Worm (Caenorhabditis elegans) whole organism, L3 larva: ENCODE data around the gene C55A6.6.

Experiments used
- ama-1 ChIP-seq: fragments of 150-350 bp; optimal IDR thresholded peaks from 2 replicates; lab custom pipeline; 2018
- egl-27 ChIP-seq: sonication (generic microtip); optimal IDR thresholded peaks from 4 replicates; lab custom pipeline; 2017; ENCODE audit warnings: missing biosample characterization, missing genetic modification reagents, missing genetic modification characterization
- elt-1 ChIP-seq: fragments of 150-350 bp; optimal IDR thresholded peaks from 2 replicates; lab custom pipeline; 2014; ENCODE audit warnings: missing biosample characterization, missing genetic modification characterization
- elt-3 ChIP-seq, 3 experiments: fragments of 150-350 bp in 1 of 3; sonication (generic microtip) in 2 of 3; optimal IDR thresholded peaks; 2 replicates in 2 of 3; 4 replicates in 1 of 3; lab custom pipeline; 2014 to 2017; ENCODE audit warnings: missing biosample characterization in 3 of 3, missing genetic modification characterization in 3 of 3
- nfya-1 ChIP-seq: sonication (generic microtip); optimal IDR thresholded peaks from 2 replicates; lab custom pipeline; 2017; ENCODE audit warnings: missing genetic modification characterization, mild to moderate bottlenecking, missing compliant biosample characterization, antibody characterized with exemption, moderate library complexity; ENCODE audit not compliant: insufficient read depth
- nhr-23 ChIP-seq: fragments of 150-350 bp; optimal IDR thresholded peaks from 2 replicates; lab custom pipeline; 2014; ENCODE audit warnings: missing biosample characterization, missing genetic modification reagents, missing genetic modification characterization
- nhr-237 ChIP-seq: fragments of 150-350 bp; optimal IDR thresholded peaks from 2 replicates; lab custom pipeline; 2014; ENCODE audit warnings: missing biosample characterization, missing genetic modification characterization
- nhr-28 ChIP-seq: fragments of 150-350 bp; optimal IDR thresholded peaks from 2 replicates; lab custom pipeline; 2014; ENCODE audit warnings: missing biosample characterization, missing genetic modification characterization
- nhr-43 ChIP-seq: sonication (generic microtip); optimal IDR thresholded peaks from 2 replicates; lab custom pipeline; 2016; ENCODE audit warnings: mild to moderate bottlenecking, missing genetic modification characterization, missing compliant biosample characterization; ENCODE audit not compliant: poor library complexity, severe bottlenecking
- nhr-76 ChIP-seq: fragments of 150-350 bp; sonication (generic microtip); optimal IDR thresholded peaks from 5 replicates; lab custom pipeline; 2014; ENCODE audit warnings: missing biosample characterization, missing genetic modification characterization
- skn-1 ChIP-seq: fragments of 150-350 bp; optimal IDR thresholded peaks from 2 replicates; lab custom pipeline; 2014; ENCODE audit warnings: missing biosample characterization, missing genetic modification characterization
- unc-62 ChIP-seq: fragments of 150-350 bp; sonication (generic microtip); optimal IDR thresholded peaks from 4 replicates; lab custom pipeline; 2014; ENCODE audit warnings: missing biosample characterization, missing genetic modification reagents, missing genetic modification characterization

- TF ChIP-seq nhr-43 (tag; lab: Kevin White, UChicago) (no peak), unc-62 (GFP tag; lab: Kevin White, UChicago) (no peak), nhr-237 (no peak), ama-1 (lab: Kevin White, UChicago) (no peak), elt-3 (tag; optimal IDR thresholded peaks at IDR 0.05; lab: Kevin White, UChicago) (no peak), nhr-76 (tag; lab: Kevin White, UChicago) (no peak), nhr-23 (tag; lab: Kevin White, UChicago) (no peak), nhr-28 (tag; lab: Kevin White, UChicago) (no peak), nfya-1 (tag; lab: Kevin White, UChicago) (no peak), elt-1 (tag; lab: Kevin White, UChicago) (no peak), skn-1 (no peak), egl-27 (tag; lab: Kevin White, UChicago) (no peak)
Observed at ce11 chrV:11514677-11515076, at the start of gene C55A6.6.
